Fruit fly (Drosophila melanogaster) whole organism, embryonic: ENCODE data around the gene UQCR-14L.

ENCODE experiments used
- Abd-B ChIP-seq: fragments of 200-800 bp; sonication (Bioruptor generic); optimal IDR thresholded peaks from 2 replicates; lab custom pipeline; 2018; ENCODE audit warnings: missing biosample characterization, mild to moderate bottlenecking, missing genetic modification characterization, moderate library complexity
- CG10209 ChIP-seq: fragments of 200-800 bp; sonication (Bioruptor generic); optimal IDR thresholded peaks from 3 replicates; lab custom pipeline; 2017; ENCODE audit warnings: missing biosample characterization, mild to moderate bottlenecking, missing genetic modification characterization, missing genetic modification reagents
- CG1024 ChIP-seq: fragments of 200-800 bp; sonication (Bioruptor generic); IDR thresholded peaks from 2 replicates; pipeline ENCODE4 v1.3.6; 2022; ENCODE audit warnings: missing biosample characterization, missing genetic modification characterization
- CG10462 ChIP-seq: fragments of 200-800 bp; sonication (Bioruptor generic); optimal IDR thresholded peaks from 2 replicates; lab custom pipeline; 2016; ENCODE audit warnings: missing biosample characterization, missing genetic modification characterization
- CG10565 ChIP-seq: fragments of 200-800 bp; sonication (Bioruptor generic); optimal IDR thresholded peaks from 3 replicates; lab custom pipeline; 2016; ENCODE audit warnings: missing biosample characterization, mild to moderate bottlenecking, missing genetic modification characterization
- CG10979 ChIP-seq: fragments of 200-800 bp; sonication (Bioruptor generic); optimal IDR thresholded peaks from 2 replicates; lab custom pipeline; 2018; ENCODE audit warnings: missing biosample characterization, mild to moderate bottlenecking, missing genetic modification characterization, moderate library complexity
- CG11093 ChIP-seq: fragments of 200-800 bp; sonication (Bioruptor generic); IDR thresholded peaks from 3 replicates; pipeline ENCODE4 v1.3.6; 2022; ENCODE audit warnings: missing biosample characterization, missing genetic modification characterization
- CG11560 ChIP-seq: fragments of 200-800 bp; sonication (Bioruptor generic); IDR thresholded peaks from 3 replicates; pipeline ENCODE4 v1.3.6; 2022; ENCODE audit warnings: missing biosample characterization, missing genetic modification characterization
- CG11695 ChIP-seq: fragments of 200-800 bp; sonication (Bioruptor generic); IDR thresholded peaks from 3 replicates; pipeline ENCODE4 v1.3.6; 2022; ENCODE audit warnings: missing biosample characterization, missing genetic modification characterization
- CG12744 ChIP-seq: fragments of 200-800 bp; sonication (Bioruptor generic); optimal IDR thresholded peaks from 2 replicates; lab custom pipeline; 2016; ENCODE audit warnings: missing biosample characterization, missing genetic modification characterization
- CG12942 ChIP-seq: fragments of 200-800 bp; sonication (Bioruptor generic); optimal IDR thresholded peaks from 3 replicates; lab custom pipeline; 2016; ENCODE audit warnings: missing biosample characterization, missing genetic modification characterization
- CG14441 ChIP-seq: fragments of 200-800 bp; sonication (Bioruptor generic); IDR thresholded peaks from 2 replicates; pipeline ENCODE4 v1.3.6; 2022; ENCODE audit warnings: missing biosample characterization, missing genetic modification characterization
- CG16863 ChIP-seq: fragments of 200-800 bp; sonication (Bioruptor generic); optimal IDR thresholded peaks from 3 replicates; lab custom pipeline; 2016; ENCODE audit warnings: missing biosample characterization, missing genetic modification characterization
- CG17802 ChIP-seq: fragments of 200-800 bp; sonication (Bioruptor generic); optimal IDR thresholded peaks from 2 replicates; lab custom pipeline; 2018; ENCODE audit warnings: missing biosample characterization, mild to moderate bottlenecking, missing genetic modification characterization, moderate library complexity
- CG31441 ChIP-seq: fragments of 200-800 bp; sonication (Bioruptor generic); IDR thresholded peaks from 2 replicates; pipeline ENCODE4 v1.3.6; 2022; ENCODE audit warnings: missing biosample characterization, missing genetic modification characterization
- CG3163 ChIP-seq: fragments of 200-800 bp; sonication (Bioruptor generic); optimal IDR thresholded peaks from 3 replicates; lab custom pipeline; 2016; ENCODE audit warnings: missing biosample characterization, missing genetic modification characterization
- CG3726 ChIP-seq: fragments of 200-800 bp; sonication (Bioruptor generic); IDR thresholded peaks from 3 replicates; pipeline ENCODE4, ENCODE4 v1.3.6; 2022; ENCODE audit warnings: missing biosample characterization, missing genetic modification characterization
- CG7556 ChIP-seq: fragments of 200-800 bp; sonication (Bioruptor generic); optimal IDR thresholded peaks from 2 replicates; lab custom pipeline; 2017; ENCODE audit warnings: missing biosample characterization, mild to moderate bottlenecking, missing genetic modification characterization
- CG8281 ChIP-seq: fragments of 200-800 bp; sonication (Bioruptor generic); optimal IDR thresholded peaks from 2 replicates; lab custom pipeline; 2018; ENCODE audit warnings: missing biosample characterization, mild to moderate bottlenecking, missing genetic modification characterization, moderate library complexity
- D ChIP-seq, 2 experiments: fragments of 200-800 bp in 1 of 2; fragments of >200 bp in 1 of 2; sonication (Bioruptor generic) in 1 of 2; optimal IDR thresholded peaks; 2 replicates in 1 of 2; 3 replicates in 1 of 2; lab custom pipeline; 2017; ENCODE audit warnings: mild to moderate bottlenecking in 1 of 2, missing biosample characterization in 1 of 2, missing genetic modification characterization in 1 of 2, missing genetic modification reagents in 1 of 2
- Dek ChIP-seq: fragments of 200-800 bp; sonication (Bioruptor generic); optimal IDR thresholded peaks from 3 replicates; lab custom pipeline; 2019; ENCODE audit warnings: missing biosample characterization, mild to moderate bottlenecking, missing genetic modification characterization, moderate library complexity
- Dip3 ChIP-seq: fragments of 200-800 bp; sonication (Bioruptor generic); optimal IDR thresholded peaks from 3 replicates; lab custom pipeline; 2016; ENCODE audit warnings: missing biosample characterization, missing genetic modification characterization
- Drgx ChIP-seq: fragments of 200-800 bp; sonication (Bioruptor generic); IDR thresholded peaks from 2 replicates; pipeline ENCODE4 v1.3.6; 2022; ENCODE audit warnings: missing biosample characterization, missing genetic modification characterization
- Fer3 ChIP-seq: fragments of 200-800 bp; sonication (Bioruptor generic); optimal IDR thresholded peaks from 2 replicates; lab custom pipeline; 2018; ENCODE audit warnings: missing biosample characterization, mild to moderate bottlenecking, missing genetic modification characterization, moderate library complexity
- Med ChIP-seq: fragments of 200-800 bp; sonication (Bioruptor generic); peaks from one replicate; lab custom pipeline; 2016; ENCODE audit warnings: missing biosample characterization, missing genetic modification characterization, mild to moderate bottlenecking, inconsistent platforms, moderate library complexity
- Pdp1 ChIP-seq, 2 experiments: fragments of 200-800 bp; sonication (Bioruptor generic); optimal IDR thresholded peaks; 3 replicates each; lab custom pipeline; 2016; ENCODE audit warnings: missing biosample characterization in 2 of 2, missing genetic modification characterization in 2 of 2, mild to moderate bottlenecking in 1 of 2, moderate library complexity in 1 of 2
- Poxn ChIP-seq: fragments of 200-800 bp; sonication (Bioruptor generic); IDR thresholded peaks from 2 replicates; pipeline ENCODE4 v1.3.6; 2022; ENCODE audit warnings: missing biosample characterization, missing genetic modification characterization
- Rfx ChIP-seq: fragments of 200-800 bp; sonication (Bioruptor generic); IDR thresholded peaks from 2 replicates; pipeline ENCODE4 v1.3.6; 2022; ENCODE audit warnings: missing biosample characterization, missing genetic modification characterization
- Sin3A ChIP-seq: fragments of >200 bp; optimal IDR thresholded peaks from 2 replicates; lab custom pipeline; 2018
- Sox102F ChIP-seq: fragments of 200-800 bp; sonication (Bioruptor generic); optimal IDR thresholded peaks from 2 replicates; lab custom pipeline; 2018; ENCODE audit warnings: missing biosample characterization, mild to moderate bottlenecking, missing genetic modification characterization, moderate library complexity
- ac ChIP-seq: fragments of 200-800 bp; sonication (Bioruptor generic); optimal IDR thresholded peaks from 3 replicates; lab custom pipeline; 2017; ENCODE audit warnings: missing biosample characterization, mild to moderate bottlenecking, missing genetic modification characterization
- ap ChIP-seq: fragments of 200-800 bp; sonication (Bioruptor generic); IDR thresholded peaks from 2 replicates; pipeline ENCODE4 v1.3.6; 2022; ENCODE audit warnings: missing biosample characterization, missing genetic modification characterization
- ash1 ChIP-seq: fragments of 200-800 bp; sonication (Bioruptor generic); optimal IDR thresholded peaks from 2 replicates; lab custom pipeline; 2018; ENCODE audit warnings: missing biosample characterization, mild to moderate bottlenecking, missing genetic modification characterization
- bowl ChIP-seq: fragments of 200-800 bp; sonication (Bioruptor generic); IDR thresholded peaks from 2 replicates; pipeline ENCODE4 v1.3.6; 2022; ENCODE audit warnings: missing biosample characterization, missing genetic modification characterization
- btn ChIP-seq: fragments of 200-800 bp; sonication (Bioruptor generic); optimal IDR thresholded peaks from 2 replicates; lab custom pipeline; 2016; ENCODE audit warnings: missing biosample characterization, missing genetic modification characterization
- chif ChIP-seq, 2 experiments: fragments of 200-800 bp; sonication (Bioruptor generic); optimal IDR thresholded peaks; 3 replicates each; lab custom pipeline; 2016; ENCODE audit warnings: missing biosample characterization in 2 of 2, missing genetic modification characterization in 2 of 2
- corto ChIP-seq: fragments of 200-800 bp; sonication (Bioruptor generic); optimal IDR thresholded peaks from 2 replicates; lab custom pipeline; 2016; ENCODE audit warnings: missing biosample characterization, mild to moderate bottlenecking, missing genetic modification characterization, moderate library complexity
- danr ChIP-seq: fragments of 200-800 bp; sonication (Bioruptor generic); IDR thresholded peaks from 2 replicates; pipeline ENCODE4 v1.3.6; 2022; ENCODE audit warnings: missing biosample characterization, missing genetic modification characterization
- dysf ChIP-seq: fragments of 200-800 bp; sonication (Bioruptor generic); IDR thresholded peaks from 3 replicates; pipeline ENCODE4 v1.3.6; 2022; ENCODE audit warnings: missing biosample characterization, missing genetic modification characterization
- grau ChIP-seq: fragments of 200-800 bp; optimal IDR thresholded peaks from 3 replicates; lab custom pipeline; 2019; ENCODE audit warnings: missing biosample characterization, mild to moderate bottlenecking, missing genetic modification characterization, moderate library complexity
- gro ChIP-seq: fragments of 200-800 bp; sonication (Bioruptor generic); optimal IDR thresholded peaks from 2 replicates; lab custom pipeline; 2016; ENCODE audit warnings: missing biosample characterization, missing genetic modification characterization
- hkb ChIP-seq, 2 experiments: fragments of 200-800 bp in 1 of 2; fragments of >200 bp in 1 of 2; sonication (Bioruptor generic) in 1 of 2; IDR thresholded peaks in 1 of 2; optimal IDR thresholded peaks in 1 of 2; 2 replicates each; pipeline versions ENCODE4 v1.3.6 to Lab custom; 2017 to 2022; ENCODE audit warnings: missing biosample characterization in 1 of 2, missing genetic modification characterization in 1 of 2
- jigr1 ChIP-seq: fragments of 200-800 bp; sonication (Bioruptor generic); IDR thresholded peaks from 3 replicates; pipeline ENCODE4 v1.3.6; 2022; ENCODE audit warnings: missing biosample characterization, missing genetic modification characterization
- mam ChIP-seq: fragments of 200-800 bp; sonication (Bioruptor generic); optimal IDR thresholded peaks from 3 replicates; lab custom pipeline; 2016; ENCODE audit warnings: missing biosample characterization, missing genetic modification characterization
- run ChIP-seq: fragments of 200-800 bp; sonication (Bioruptor generic); optimal IDR thresholded peaks from 3 replicates; lab custom pipeline; 2018; ENCODE audit warnings: missing biosample characterization, mild to moderate bottlenecking, missing genetic modification characterization
- shn ChIP-seq: fragments of 200-800 bp; sonication (Bioruptor generic); optimal IDR thresholded peaks from 3 replicates; lab custom pipeline; 2016; ENCODE audit warnings: missing biosample characterization, missing genetic modification characterization
- slou ChIP-seq: fragments of 200-800 bp; sonication (Bioruptor generic); optimal IDR thresholded peaks from 3 replicates; lab custom pipeline; 2016; ENCODE audit warnings: missing biosample characterization, missing genetic modification characterization
- tx ChIP-seq: fragments of 200-800 bp; sonication (Bioruptor generic); optimal IDR thresholded peaks from 2 replicates; lab custom pipeline; 2016; ENCODE audit warnings: missing biosample characterization, missing genetic modification characterization
- zfh2 ChIP-seq: fragments of 200-800 bp; sonication (Bioruptor generic); optimal IDR thresholded peaks from 2 replicates; lab custom pipeline; 2016; ENCODE audit warnings: missing biosample characterization, missing genetic modification characterization

Gene UQCR-14L

DNA sequence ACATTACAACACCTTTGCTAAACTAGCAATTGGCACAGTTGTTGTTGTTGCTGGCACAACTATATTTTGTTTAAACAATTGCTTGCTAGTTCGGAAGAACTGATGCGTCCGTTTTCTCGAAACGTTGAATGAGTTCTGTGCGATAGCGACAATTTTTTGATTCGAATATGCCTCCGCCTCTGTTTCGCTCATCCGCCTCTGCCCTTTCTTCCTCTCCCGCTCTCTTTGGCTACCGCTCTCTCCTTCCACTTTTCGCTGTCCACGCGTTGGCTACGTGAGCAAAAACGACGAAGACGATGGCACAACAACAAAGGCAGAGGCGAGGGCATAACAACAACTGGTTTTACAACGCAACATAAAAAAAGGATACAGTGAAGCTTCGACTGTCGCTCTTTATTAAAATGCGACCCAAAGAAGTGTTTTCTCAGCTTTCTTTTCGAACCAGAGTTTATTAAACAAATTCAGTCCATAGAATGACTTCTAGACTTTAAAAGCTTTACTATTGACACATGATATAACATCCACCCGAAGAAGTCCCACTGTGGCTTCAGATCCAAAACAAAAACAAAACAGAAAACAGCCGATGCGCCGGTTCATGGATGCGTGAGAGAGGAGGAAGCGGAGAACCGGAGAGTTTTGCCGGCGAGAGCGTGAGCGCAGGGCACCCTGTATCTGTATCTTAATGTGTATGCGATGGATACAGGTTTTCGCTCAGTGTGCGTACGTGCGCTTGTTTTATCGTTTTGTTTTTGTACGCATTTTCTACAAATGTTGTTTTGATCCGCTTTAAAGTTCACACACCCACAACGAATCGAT lies 32.5 kb downstream of the UQCR-14L start (continued):
- TF ChIP-seq CG11560 (tag; lab: Robert Waterston, UW) (no peak), Poxn (GFP tag; lab: Robert Waterston, UW) (no peak), zfh2 (GFP tag; lab: Kevin White, UChicago) (peak; percentile 100), shn (GFP tag; lab: Kevin White, UChicago) (peak; percentile 99), CG10565 (GFP tag; lab: Kevin White, UChicago) (peak; percentile 95), ap (GFP tag; lab: Robert Waterston, UW) (no peak), bowl (GFP tag; lab: Robert Waterston, UW) (no peak), slou (GFP tag; lab: Kevin White, UChicago) (peak; percentile 98), CG10979 (tag; lab: Kevin White, UChicago) (peak; percentile 98), Pdp1 (GFP tag; optimal IDR thresholded peaks at IDR 0.05; lab: Kevin White, UChicago) (peak; percentile 100), CG3726 (GFP tag; lab: Robert Waterston, UW) (no peak), ac (GFP tag; lab: Kevin White, UChicago) (peak; percentile 98), Med (GFP tag; lab: Kevin White, UChicago) (peak; percentile 100), CG17802 (tag; lab: Kevin White, UChicago) (peak; percentile 92), CG3163 (peak; percentile 96), D (optimal IDR thresholded peaks at IDR 0.05; lab: Kevin White, UChicago) (peak; percentile 15), D (GFP tag; optimal IDR thresholded peaks at IDR 0.05; lab: Kevin White, UChicago) (peak; percentile 98), run (tag; lab: Kevin White, UChicago) (peak; percentile 97), Sox102F (peak; percentile 99), CG12744 (peak; percentile 99), CG11093 (peak; percentile 99), CG14441 (GFP tag; lab: Robert Waterston, UW) (no peak), ash1 (GFP tag; lab: Kevin White, UChicago) (peak; percentile 98), gro (GFP tag; lab: Kevin White, UChicago) (peak; percentile 100)

dm6 chr3R:28327132-28327531 lies 33.3 kb downstream of the UQCR-14L start:
- peak; percentile 36 for TF ChIP-seq CG12744
- TF ChIP-seq CG11695 (GFP tag; lab: Robert Waterston, UW), result no peak
- TF ChIP-seq CG7556, result peak; percentile 32
- no peak for TF ChIP-seq corto (GFP tag; lab: Kevin White, UChicago)
- no peak for TF ChIP-seq tx (GFP tag; lab: Kevin White, UChicago)
- peak; percentile 11 for TF ChIP-seq mam (GFP tag; lab: Kevin White, UChicago)
- TF ChIP-seq Fer3, result no peak
- TF ChIP-seq Drgx, result no peak
- TF ChIP-seq Abd-B, result peak; percentile 49
- TF ChIP-seq CG10462 (GFP tag; lab: Kevin White, UChicago), result no peak
- TF ChIP-seq danr (GFP tag; lab: Robert Waterston, UW), result no peak
- no peak for TF ChIP-seq Sin3A (lab: Kevin White, UChicago)
- no peak for TF ChIP-seq jigr1
- TF ChIP-seq CG8281 (tag; lab: Kevin White, UChicago), result no peak
- peak; percentile 0 for TF ChIP-seq CG12942 (GFP tag; lab: Kevin White, UChicago)
- no peak for TF ChIP-seq CG31441 (GFP tag; lab: Robert Waterston, UW)
- TF ChIP-seq CG16863, result no peak
- TF ChIP-seq Dek (tag; lab: Kevin White, UChicago), result peak; percentile 48
- TF ChIP-seq hkb (optimal IDR thresholded peaks at IDR 0.05; lab: Kevin White, UChicago), result no peak
- no peak for TF ChIP-seq hkb (GFP tag; IDR thresholded peaks at IDR 0.05; lab: Robert Waterston, UW)
- no peak for TF ChIP-seq btn
- no peak for TF ChIP-seq Rfx
- TF ChIP-seq dysf (GFP tag; lab: Robert Waterston, UW), result no peak
- peak in 1 of 2 experiments; percentile 45 for TF ChIP-seq chif (GFP tag; optimal IDR thresholded peaks at IDR 0.05; lab: Kevin White, UChicago)
- TF ChIP-seq CG1024 (GFP tag; lab: Robert Waterston, UW), result no peak
- TF ChIP-seq grau, result peak; percentile 31
- TF ChIP-seq CG10209, result peak; percentile 30
- TF ChIP-seq Dip3 (GFP tag; lab: Kevin White, UChicago), result no peak
